Fruit fly (Drosophila melanogaster): Measurements from ENCODE around the gene disco.

Gene disco

dm6 chrX:16209663-16210062 lies 6.9 kb downstream of the disco start:
- no peak for TF ChIP-seq Sp1 (GFP tag; optimal IDR thresholded peaks at IDR 0.05)
- no peak for TF ChIP-seq HLH106 (tag; optimal IDR thresholded peaks at IDR 0.05)
- TF ChIP-seq lola (GFP tag; optimal IDR thresholded peaks at IDR 0.05), result no peak
- no peak for TF ChIP-seq woc (GFP tag; optimal IDR thresholded peaks at IDR 0.05)
- no peak for TF ChIP-seq N (GFP tag; optimal IDR thresholded peaks at IDR 0.05)
- TF ChIP-seq rgr (GFP tag; optimal IDR thresholded peaks at IDR 0.05), result no peak
- TF ChIP-seq brk (GFP tag; optimal IDR thresholded peaks at IDR 0.05), result no peak
- TF ChIP-seq jim (GFP tag; optimal IDR thresholded peaks at IDR 0.05), result no peak
- no peak for TF ChIP-seq Abd-B (GFP tag; optimal IDR thresholded peaks at IDR 0.05)

dm6 chrX:16208621-16209020 lies 7.9 kb downstream of the disco start:
- TF ChIP-seq lola (GFP tag; optimal IDR thresholded peaks at IDR 0.05) (no peak), br (GFP tag; optimal IDR thresholded peaks at IDR 0.05) (no peak)

dm6 chrX:16205139-16205538 lies 11.4 kb downstream of the disco start:
- TF ChIP-seq dmrt93B (GFP tag; optimal IDR thresholded peaks at IDR 0.05) (peak; percentile 20), Vsx2 (GFP tag; optimal IDR thresholded peaks at IDR 0.05; ENCODE audit: partially characterized antibody) (no peak), Jra (GFP tag; optimal IDR thresholded peaks at IDR 0.05) (no peak), foxo (GFP tag; optimal IDR thresholded peaks at IDR 0.05) (peak in 1 of 2 experiments; percentile 22), psq (GFP tag; optimal IDR thresholded peaks at IDR 0.05) (peak; percentile 1), brk (GFP tag; optimal IDR thresholded peaks at IDR 0.05) (no peak), CrebA (GFP tag; optimal IDR thresholded peaks at IDR 0.05; ENCODE audit: borderline replicate concordance) (no peak), OdsH (GFP tag; optimal IDR thresholded peaks at IDR 0.05) (peak; percentile 11), Sp1 (GFP tag; optimal IDR thresholded peaks at IDR 0.05) (peak; percentile 37), HLH106 (tag; optimal IDR thresholded peaks at IDR 0.05) (peak; percentile 29)

- no peak for TF ChIP-seq GATAd (GFP tag; optimal IDR thresholded peaks at IDR 0.05)
- no peak for TF ChIP-seq Myc (optimal IDR thresholded peaks at IDR 0.05)
- TF ChIP-seq CG32264 (GFP tag; optimal IDR thresholded peaks at IDR 0.05), result no peak
- TF ChIP-seq dmrt93B (GFP tag; optimal IDR thresholded peaks at IDR 0.05), result no peak
- no peak for TF ChIP-seq CG9705 (GFP tag; optimal IDR thresholded peaks at IDR 0.05)
- TF ChIP-seq br (GFP tag; optimal IDR thresholded peaks at IDR 0.05), result no peak
- TF ChIP-seq foxo (GFP tag; optimal IDR thresholded peaks at IDR 0.05), result no peak
- TF ChIP-seq tai (GFP tag; optimal IDR thresholded peaks at IDR 0.05), result no peak
- TF ChIP-seq pan (optimal IDR thresholded peaks at IDR 0.05), result no peak
- TF ChIP-seq Jra (GFP tag; optimal IDR thresholded peaks at IDR 0.05), result no peak
- no peak for TF ChIP-seq Rel (GFP tag; optimal IDR thresholded peaks at IDR 0.05)
- no peak for TF ChIP-seq Rel (tag; optimal IDR thresholded peaks at IDR 0.05)
- no peak for TF ChIP-seq fru (GFP tag; optimal IDR thresholded peaks at IDR 0.05)
- no peak for TF ChIP-seq usp (GFP tag; optimal IDR thresholded peaks at IDR 0.05)
- TF ChIP-seq jim (GFP tag; optimal IDR thresholded peaks at IDR 0.05), result no peak
- TF ChIP-seq Hr83 (GFP tag; optimal IDR thresholded peaks at IDR 0.05; ENCODE audit: poor library complexity, severe bottlenecking), result no peak
- no peak for TF ChIP-seq Mio (GFP tag; optimal IDR thresholded peaks at IDR 0.05)
These were observed 11.9 kb downstream of the disco start for dm6 chrX:16204623-16205022.

- no peak for TF ChIP-seq Vsx2 (GFP tag; optimal IDR thresholded peaks at IDR 0.05; ENCODE audit: partially characterized antibody)
- no peak for TF ChIP-seq pan (optimal IDR thresholded peaks at IDR 0.05)
- no peak for TF ChIP-seq dmrt93B (GFP tag; optimal IDR thresholded peaks at IDR 0.05)
- no peak for TF ChIP-seq Hr83 (GFP tag; optimal IDR thresholded peaks at IDR 0.05; ENCODE audit: poor library complexity, severe bottlenecking)
- TF ChIP-seq CG9705 (GFP tag; optimal IDR thresholded peaks at IDR 0.05), result no peak
- no peak for TF ChIP-seq Myc (optimal IDR thresholded peaks at IDR 0.05)
- no peak for TF ChIP-seq CrebA (GFP tag; optimal IDR thresholded peaks at IDR 0.05; ENCODE audit: borderline replicate concordance)
- TF ChIP-seq Dif (GFP tag; optimal IDR thresholded peaks at IDR 0.05; ENCODE audit: partially characterized antibody), result no peak
These were observed 13.2 kb downstream of the disco start for dm6 chrX:16203269-16203925.

dm6 chrX:16193814-16194213 lies 22.7 kb downstream of the disco start:
- TF ChIP-seq sage (GFP tag; optimal IDR thresholded peaks at IDR 0.05) (no peak), GATAd (GFP tag; optimal IDR thresholded peaks at IDR 0.05) (no peak), pan (optimal IDR thresholded peaks at IDR 0.05) (no peak), dmrt93B (GFP tag; optimal IDR thresholded peaks at IDR 0.05) (no peak), woc (GFP tag; optimal IDR thresholded peaks at IDR 0.05) (no peak), br (GFP tag; optimal IDR thresholded peaks at IDR 0.05) (no peak), Abd-B (GFP tag; optimal IDR thresholded peaks at IDR 0.05) (no peak), lola (GFP tag; optimal IDR thresholded peaks at IDR 0.05) (no peak), ey (GFP tag; optimal IDR thresholded peaks at IDR 0.05) (no peak), psq (GFP tag; optimal IDR thresholded peaks at IDR 0.05) (no peak)

Measured in whole organism, wandering third instar larva.